Worm (Caenorhabditis elegans): ENCODE data around the gene srg-55.

The srg-55 gene

DNA sequence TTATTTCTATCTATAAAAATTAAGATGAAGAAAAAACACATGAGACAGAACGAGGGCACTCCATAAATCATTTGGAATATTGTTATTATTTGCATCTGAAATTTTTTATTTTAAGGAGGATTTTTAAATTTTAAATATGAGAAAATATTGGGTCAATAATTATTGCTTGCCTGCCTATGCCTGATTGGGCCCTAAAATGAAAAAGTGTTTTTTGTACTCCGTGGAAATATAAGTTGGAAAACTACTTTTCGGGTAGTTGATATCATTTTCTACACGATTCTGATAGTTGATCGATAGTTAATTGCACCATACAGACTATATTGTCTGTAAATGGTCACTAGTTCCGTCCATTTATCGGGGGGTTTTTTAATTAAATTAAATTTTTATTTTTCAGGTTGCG, at the start of gene srg-55:
srg-55 (minus strand) TSS at position 101 of the 400 bp plus-strand sequence.
- TF ChIP-seq lin-13 (tag; optimal IDR thresholded peaks at IDR 0.05) (no peak), elt-3 (tag; optimal IDR thresholded peaks at IDR 0.05) (no peak), zip-8 (tag; optimal IDR thresholded peaks at IDR 0.05) (no peak), pha-4 (tag; optimal IDR thresholded peaks at IDR 0.05) (no peak), nhr-237 (tag; optimal IDR thresholded peaks at IDR 0.05) (no peak), ces-1 (GFP tag; optimal IDR thresholded peaks at IDR 0.05) (no peak), hlh-1 (tag; optimal IDR thresholded peaks at IDR 0.05) (no peak), mep-1 (tag; optimal IDR thresholded peaks at IDR 0.05) (no peak), sem-2 (GFP tag; optimal IDR thresholded peaks at IDR 0.05) (no peak), unc-39 (tag; optimal IDR thresholded peaks at IDR 0.05) (no peak), nhr-76 (tag; optimal IDR thresholded peaks at IDR 0.05) (no peak), elt-1 (tag; optimal IDR thresholded peaks at IDR 0.05; ENCODE audit: borderline replicate concordance, insufficient read depth) (no peak)

DNA sequence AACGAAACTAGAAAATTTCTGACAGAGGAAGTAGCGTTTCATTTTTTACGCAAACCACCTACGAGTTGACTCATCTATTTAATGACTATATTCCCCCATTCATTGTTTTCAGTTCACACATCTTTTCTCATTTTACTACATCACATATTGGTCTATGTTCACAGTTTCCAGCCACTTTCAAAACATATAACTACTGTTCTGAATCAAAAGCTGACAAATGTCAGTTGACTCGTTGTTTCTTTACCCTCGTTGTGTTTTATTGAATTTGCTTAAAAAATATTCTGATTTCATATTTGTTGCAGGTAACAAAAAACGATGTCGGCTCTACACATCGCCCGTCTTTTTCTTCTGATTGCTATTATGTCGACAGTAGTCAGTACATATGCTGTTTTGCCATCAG, 43.0 kb upstream of the srg-55 start, which contains the start of gene nlp-59:
nlp-59 (plus strand) TSS at position 301 of the 400 bp plus-strand sequence.
- no peak for TF ChIP-seq lsy-2 (tag; optimal IDR thresholded peaks at IDR 0.05)
- no peak for TF ChIP-seq nhr-76 (tag; optimal IDR thresholded peaks at IDR 0.05)
- TF ChIP-seq lin-13 (tag; optimal IDR thresholded peaks at IDR 0.05), result no peak
- no peak for TF ChIP-seq cnd-1 (tag; optimal IDR thresholded peaks at IDR 0.05)

DNA sequence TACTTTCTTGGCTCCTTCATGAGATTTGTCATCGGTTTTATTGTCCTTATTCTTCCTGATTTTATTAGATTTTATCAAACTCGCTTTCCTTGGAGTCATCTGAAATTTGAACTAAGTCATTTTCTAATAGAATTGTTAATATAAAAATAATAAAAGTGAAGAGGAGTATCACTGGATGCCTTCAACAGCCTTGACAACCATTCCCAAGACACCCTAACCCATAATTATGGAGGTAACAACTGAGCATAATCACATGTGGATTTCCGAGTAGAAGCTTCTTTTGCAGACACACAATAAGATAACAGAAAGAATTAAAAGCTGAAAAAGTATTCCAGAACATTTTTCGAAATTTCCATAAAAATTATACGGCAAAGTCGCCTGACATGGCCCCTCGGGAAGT, 27.5 kb upstream of the srg-55 start, which contains the start of gene F02D8.9:
F02D8.9 (minus strand) TSS at position 101 of the 400 bp plus-strand sequence.
- TF ChIP-seq nhr-28 (tag; optimal IDR thresholded peaks at IDR 0.05), result no peak
- no peak for TF ChIP-seq unc-120 (tag; optimal IDR thresholded peaks at IDR 0.05; ENCODE audit: poor library complexity, severe bottlenecking)
- TF ChIP-seq zip-8 (tag; optimal IDR thresholded peaks at IDR 0.05), result no peak
- TF ChIP-seq tbx-8 (GFP tag; optimal IDR thresholded peaks at IDR 0.05), result no peak
- TF ChIP-seq ceh-39 (tag; optimal IDR thresholded peaks at IDR 0.05), result no peak
- TF ChIP-seq nhr-237 (tag; optimal IDR thresholded peaks at IDR 0.05), result no peak
- no peak for TF ChIP-seq mab-5 (tag; optimal IDR thresholded peaks at IDR 0.05)
- no peak for TF ChIP-seq hlh-1 (tag; optimal IDR thresholded peaks at IDR 0.05)
- no peak for TF ChIP-seq ces-1 (GFP tag; optimal IDR thresholded peaks at IDR 0.05)
- TF ChIP-seq bed-3 (GFP tag; optimal IDR thresholded peaks at IDR 0.05), result no peak
- TF ChIP-seq pha-4 (tag; optimal IDR thresholded peaks at IDR 0.05), result no peak
- no peak for TF ChIP-seq sptf-1 (tag; optimal IDR thresholded peaks at IDR 0.05)
- TF ChIP-seq lsy-2 (tag; optimal IDR thresholded peaks at IDR 0.05), result no peak
- TF ChIP-seq ztf-11 (tag; optimal IDR thresholded peaks at IDR 0.05), result no peak
- TF ChIP-seq drap-1 (GFP tag; optimal IDR thresholded peaks at IDR 0.05), result no peak
- no peak for TF ChIP-seq ceh-43 (GFP tag; optimal IDR thresholded peaks at IDR 0.05)
- TF ChIP-seq mep-1 (tag; optimal IDR thresholded peaks at IDR 0.05), result no peak
- no peak for TF ChIP-seq lin-32 (GFP tag; optimal IDR thresholded peaks at IDR 0.05)
- TF ChIP-seq elt-3 (tag; optimal IDR thresholded peaks at IDR 0.05), result no peak

DNA sequence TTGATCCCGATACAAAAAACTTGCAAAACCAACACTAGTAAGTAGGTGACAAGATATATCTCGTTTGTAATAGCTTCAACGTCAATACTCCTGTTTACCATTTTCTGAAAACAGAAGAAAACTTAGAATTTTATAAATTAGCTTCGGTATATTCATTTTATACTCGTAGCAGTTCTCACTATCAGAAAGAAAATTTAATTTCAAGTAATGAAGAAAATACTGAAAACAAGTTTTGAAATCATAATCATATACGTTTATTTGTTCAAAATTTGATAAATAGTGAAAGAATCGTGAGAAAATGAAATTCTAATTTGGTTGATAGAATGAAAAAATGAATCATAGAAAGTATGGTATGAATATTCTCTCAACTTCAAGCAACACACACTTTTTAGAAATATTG, 26.5 kb upstream of the srg-55 start, which contains the start of gene C30G7.5:
C30G7.5 (minus strand) TSS at position 101 of the 400 bp plus-strand sequence.
- no peak for TF ChIP-seq ceh-39 (tag; optimal IDR thresholded peaks at IDR 0.05)
- TF ChIP-seq bed-3 (GFP tag; optimal IDR thresholded peaks at IDR 0.05), result no peak
- TF ChIP-seq ces-1 (GFP tag; optimal IDR thresholded peaks at IDR 0.05), result no peak
- TF ChIP-seq zip-8 (tag; optimal IDR thresholded peaks at IDR 0.05), result no peak
- TF ChIP-seq nhr-237 (tag; optimal IDR thresholded peaks at IDR 0.05), result no peak
- no peak for TF ChIP-seq ham-2 (GFP tag; optimal IDR thresholded peaks at IDR 0.05)
- no peak for TF ChIP-seq nhr-2 (tag; optimal IDR thresholded peaks at IDR 0.05)
- no peak for TF ChIP-seq mls-2 (tag; optimal IDR thresholded peaks at IDR 0.05)
- no peak for TF ChIP-seq nhr-12 (tag; optimal IDR thresholded peaks at IDR 0.05)
- TF ChIP-seq hlh-1 (tag; optimal IDR thresholded peaks at IDR 0.05), result no peak
- TF ChIP-seq unc-62 (GFP tag; optimal IDR thresholded peaks at IDR 0.05), result no peak
- no peak for TF ChIP-seq ceh-43 (GFP tag; optimal IDR thresholded peaks at IDR 0.05)
- no peak for TF ChIP-seq drap-1 (GFP tag; optimal IDR thresholded peaks at IDR 0.05)
- no peak for TF ChIP-seq flh-1 (GFP tag; optimal IDR thresholded peaks at IDR 0.05)
- TF ChIP-seq snpc-4 (tag; optimal IDR thresholded peaks at IDR 0.05), result no peak
- TF ChIP-seq elt-3 (tag; optimal IDR thresholded peaks at IDR 0.05), result no peak
- no peak for TF ChIP-seq cnd-1 (tag; optimal IDR thresholded peaks at IDR 0.05)
- TF ChIP-seq nhr-76 (tag; optimal IDR thresholded peaks at IDR 0.05), result no peak
- TF ChIP-seq sptf-1 (tag; optimal IDR thresholded peaks at IDR 0.05), result no peak
- TF ChIP-seq ztf-11 (tag; optimal IDR thresholded peaks at IDR 0.05), result no peak

DNA sequence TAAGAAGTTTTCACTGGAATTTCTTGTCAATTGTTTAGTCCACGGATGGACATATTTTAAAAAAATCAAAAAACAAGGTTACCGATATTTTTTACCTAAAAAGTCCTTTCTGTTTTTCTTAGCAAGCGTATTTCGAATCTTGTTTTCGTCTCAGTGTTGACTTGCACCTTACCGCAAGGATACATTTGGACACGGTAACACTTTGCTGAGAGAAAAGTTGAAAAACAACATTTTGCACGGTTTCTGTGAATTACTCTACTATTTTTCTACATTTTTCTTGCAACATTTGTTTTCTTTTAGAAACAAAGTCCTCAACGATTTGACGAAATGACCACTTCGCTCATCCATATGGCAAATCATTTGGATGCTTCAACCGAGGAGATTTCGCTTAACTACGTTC, 21.3 kb upstream of the srg-55 start, which contains the start of gene hil-1:
hil-1 (plus strand) TSS at position 301 of the 400 bp plus-strand sequence.
- no peak for TF ChIP-seq elt-3 (tag; optimal IDR thresholded peaks at IDR 0.05)

All from whole organism, mixed stage, embryonic.